Fruit fly (Drosophila melanogaster) whole organism, embryonic: ENCODE measurements around the gene CG2931.

Experiments used
- ATbp ChIP-seq: fragments of 200-800 bp; sonication (Bioruptor generic); optimal IDR thresholded peaks from 2 replicates; lab custom pipeline; 2017; ENCODE audit warnings: missing biosample characterization, mild to moderate bottlenecking, missing genetic modification characterization, missing genetic modification reagents
- B-H1 ChIP-seq: fragments of 200-800 bp; sonication (Bioruptor generic); IDR thresholded peaks from 3 replicates; pipeline ENCODE4 v1.3.6; 2022; ENCODE audit warnings: missing biosample characterization, missing genetic modification characterization
- CG11398 ChIP-seq: fragments of 200-800 bp; sonication (Bioruptor generic); optimal IDR thresholded peaks from 2 replicates; lab custom pipeline; 2016; ENCODE audit warnings: missing biosample characterization, missing genetic modification characterization
- CG13424 ChIP-seq: fragments of 200-800 bp; sonication (Bioruptor generic); optimal IDR thresholded peaks from 2 replicates; lab custom pipeline; 2019; ENCODE audit warnings: missing biosample characterization, mild to moderate bottlenecking, missing genetic modification characterization, moderate library complexity
- CG15514 ChIP-seq: fragments of 200-800 bp; sonication (Bioruptor generic); optimal IDR thresholded peaks from 3 replicates; lab custom pipeline; 2017; ENCODE audit warnings: missing biosample characterization, missing genetic modification characterization, mild to moderate bottlenecking, moderate library complexity, missing genetic modification reagents
- CG17359 ChIP-seq: fragments of 200-800 bp; sonication (Bioruptor generic); optimal IDR thresholded peaks from 3 replicates; lab custom pipeline; 2018; ENCODE audit warnings: missing biosample characterization, mild to moderate bottlenecking, missing genetic modification characterization, moderate library complexity
- CG18476 ChIP-seq: fragments of 200-800 bp; sonication (Bioruptor generic); optimal IDR thresholded peaks from 2 replicates; lab custom pipeline; 2016; ENCODE audit warnings: missing biosample characterization, mild to moderate bottlenecking, missing genetic modification characterization
- CG18599 ChIP-seq: fragments of 200-800 bp; sonication (Bioruptor generic); optimal IDR thresholded peaks from 3 replicates; lab custom pipeline; 2017; ENCODE audit warnings: missing biosample characterization, missing genetic modification characterization, mild to moderate bottlenecking, moderate library complexity, missing genetic modification reagents
- CG2116 ChIP-seq: fragments of 200-800 bp; sonication (Bioruptor generic); optimal IDR thresholded peaks from 3 replicates; lab custom pipeline; 2018; ENCODE audit warnings: missing biosample characterization, mild to moderate bottlenecking, missing genetic modification characterization
- CG2712 ChIP-seq: fragments of 200-800 bp; optimal IDR thresholded peaks from 3 replicates; lab custom pipeline; 2019; ENCODE audit warnings: missing biosample characterization, mild to moderate bottlenecking, missing genetic modification characterization, moderate library complexity
- CG2875 ChIP-seq: fragments of 200-800 bp; sonication (Bioruptor generic); optimal IDR thresholded peaks from 2 replicates; lab custom pipeline; 2017; ENCODE audit warnings: missing biosample characterization, mild to moderate bottlenecking, missing genetic modification characterization, missing genetic modification reagents
- CG30403 ChIP-seq: fragments of 200-800 bp; sonication (Bioruptor generic); optimal IDR thresholded peaks from 3 replicates; lab custom pipeline; 2016; ENCODE audit warnings: missing biosample characterization, missing genetic modification characterization
- CG4730 ChIP-seq: fragments of 200-800 bp; sonication (Bioruptor generic); IDR thresholded peaks from 2 replicates; pipeline ENCODE4 v1.3.6; 2022; ENCODE audit warnings: missing biosample characterization, missing genetic modification characterization
- CG4820 ChIP-seq: fragments of 200-800 bp; sonication (Bioruptor generic); optimal IDR thresholded peaks from 3 replicates; lab custom pipeline; 2016; ENCODE audit warnings: missing biosample characterization, missing genetic modification characterization
- CG4854 ChIP-seq: fragments of 200-800 bp; sonication (Bioruptor generic); optimal IDR thresholded peaks from 2 replicates; lab custom pipeline; 2016; ENCODE audit warnings: missing biosample characterization, missing genetic modification characterization, inconsistent platforms
- CG6683 ChIP-seq: fragments of 200-800 bp; sonication (Bioruptor generic); optimal IDR thresholded peaks from 2 replicates; lab custom pipeline; 2017; ENCODE audit warnings: missing biosample characterization, mild to moderate bottlenecking, missing genetic modification characterization, missing genetic modification reagents
- CG6813 ChIP-seq: fragments of 200-800 bp; sonication (Bioruptor generic); optimal IDR thresholded peaks from 2 replicates; lab custom pipeline; 2017; ENCODE audit warnings: missing biosample characterization, missing genetic modification characterization, mild to moderate bottlenecking, moderate library complexity, missing genetic modification reagents
- CG7786 ChIP-seq: fragments of 200-800 bp; sonication (Bioruptor generic); optimal IDR thresholded peaks from 2 replicates; lab custom pipeline; 2016; ENCODE audit warnings: missing biosample characterization, missing genetic modification characterization
- CG9437 ChIP-seq: fragments of 200-800 bp; sonication (Bioruptor generic); optimal IDR thresholded peaks from 2 replicates; lab custom pipeline; 2018; ENCODE audit warnings: missing biosample characterization, mild to moderate bottlenecking, missing genetic modification characterization
- CG9797 ChIP-seq: fragments of 200-800 bp; sonication (Bioruptor generic); optimal IDR thresholded peaks from 3 replicates; lab custom pipeline; 2018; ENCODE audit warnings: missing biosample characterization, mild to moderate bottlenecking, missing genetic modification characterization
- D19A ChIP-seq: fragments of 200-800 bp; optimal IDR thresholded peaks from 3 replicates; lab custom pipeline; 2019; ENCODE audit warnings: missing biosample characterization, mild to moderate bottlenecking, missing genetic modification characterization, moderate library complexity
- Dek ChIP-seq: fragments of 200-800 bp; sonication (Bioruptor generic); optimal IDR thresholded peaks from 3 replicates; lab custom pipeline; 2019; ENCODE audit warnings: missing biosample characterization, mild to moderate bottlenecking, missing genetic modification characterization, moderate library complexity
- Dip3 ChIP-seq: fragments of 200-800 bp; sonication (Bioruptor generic); optimal IDR thresholded peaks from 3 replicates; lab custom pipeline; 2016; ENCODE audit warnings: missing biosample characterization, missing genetic modification characterization
- Dp ChIP-seq: fragments of 200-800 bp; sonication (Bioruptor generic); optimal IDR thresholded peaks from 2 replicates; lab custom pipeline; 2018; ENCODE audit warnings: missing biosample characterization, mild to moderate bottlenecking, missing genetic modification characterization, moderate library complexity
- Med ChIP-seq: fragments of 200-800 bp; sonication (Bioruptor generic); peaks from one replicate; lab custom pipeline; 2016; ENCODE audit warnings: missing biosample characterization, missing genetic modification characterization, mild to moderate bottlenecking, inconsistent platforms, moderate library complexity
- NC2β ChIP-seq: fragments of 200-800 bp; sonication (Bioruptor generic); optimal IDR thresholded peaks from 2 replicates; lab custom pipeline; 2016; ENCODE audit warnings: missing biosample characterization, missing genetic modification characterization
- Nf-YC ChIP-seq: fragments of 200-800 bp; optimal IDR thresholded peaks from 3 replicates; lab custom pipeline; 2019; ENCODE audit warnings: missing biosample characterization, mild to moderate bottlenecking, missing genetic modification characterization, moderate library complexity
- Six4 ChIP-seq: fragments of 200-800 bp; sonication (Bioruptor generic); optimal IDR thresholded peaks from 2 replicates; lab custom pipeline; 2016; ENCODE audit warnings: missing biosample characterization, missing genetic modification characterization
- Sry-β ChIP-seq: fragments of 200-800 bp; sonication (Bioruptor generic); optimal IDR thresholded peaks from 2 replicates; lab custom pipeline; 2018; ENCODE audit warnings: missing biosample characterization, mild to moderate bottlenecking, missing genetic modification characterization, moderate library complexity
- YL-1 ChIP-seq: fragments of 200-800 bp; sonication (Bioruptor generic); optimal IDR thresholded peaks from 3 replicates; lab custom pipeline; 2017; ENCODE audit warnings: missing biosample characterization, mild to moderate bottlenecking, missing genetic modification characterization
- ap ChIP-seq: fragments of 200-800 bp; sonication (Bioruptor generic); IDR thresholded peaks from 2 replicates; pipeline ENCODE4 v1.3.6; 2022; ENCODE audit warnings: missing biosample characterization, missing genetic modification characterization
- az2 ChIP-seq: fragments of 200-800 bp; sonication (Bioruptor generic); optimal IDR thresholded peaks from 3 replicates; lab custom pipeline; 2016; ENCODE audit warnings: missing biosample characterization, missing genetic modification characterization
- bab2 ChIP-seq: fragments of 200-800 bp; sonication (Bioruptor generic); optimal IDR thresholded peaks from 2 replicates; lab custom pipeline; 2016; ENCODE audit warnings: missing biosample characterization, missing genetic modification characterization
- bcd ChIP-seq: fragments of 200-800 bp; sonication (Bioruptor generic); optimal IDR thresholded peaks from 2 replicates; lab custom pipeline; 2017; ENCODE audit warnings: missing biosample characterization, mild to moderate bottlenecking, missing genetic modification characterization
- chm ChIP-seq: fragments of 200-800 bp; sonication (Bioruptor generic); IDR thresholded peaks from 2 replicates; pipeline ENCODE4 v1.3.6; 2022; ENCODE audit warnings: missing biosample characterization, missing genetic modification characterization
- ems ChIP-seq: fragments of 200-800 bp; sonication (Bioruptor generic); optimal IDR thresholded peaks from 3 replicates; lab custom pipeline; 2016; ENCODE audit warnings: missing biosample characterization, missing genetic modification characterization
- exex ChIP-seq: fragments of 200-800 bp; sonication (Bioruptor generic); optimal IDR thresholded peaks from 4 replicates; lab custom pipeline; 2018; ENCODE audit warnings: missing biosample characterization, mild to moderate bottlenecking, missing genetic modification characterization, moderate library complexity
- fd3F ChIP-seq: fragments of 200-800 bp; sonication (Bioruptor generic); optimal IDR thresholded peaks from 2 replicates; lab custom pipeline; 2018; ENCODE audit warnings: missing biosample characterization, mild to moderate bottlenecking, missing genetic modification characterization, moderate library complexity
- gfzf ChIP-seq: fragments of 200-800 bp; sonication (Bioruptor generic); optimal IDR thresholded peaks from 2 replicates; lab custom pipeline; 2016; ENCODE audit warnings: missing biosample characterization, mild to moderate bottlenecking, missing genetic modification characterization, moderate library complexity
- insv ChIP-seq, 2 experiments: fragments of 200-800 bp; sonication (Bioruptor generic); optimal IDR thresholded peaks; 3 replicates each; lab custom pipeline; 2016 to 2018; ENCODE audit warnings: missing biosample characterization in 2 of 2, missing genetic modification characterization in 2 of 2
- jumu ChIP-seq: fragments of 200-800 bp; sonication (Bioruptor generic); optimal IDR thresholded peaks from 3 replicates; lab custom pipeline; 2016; ENCODE audit warnings: missing biosample characterization, missing genetic modification characterization
- lilli ChIP-seq: fragments of 200-800 bp; sonication (Bioruptor generic); optimal IDR thresholded peaks from 3 replicates; lab custom pipeline; 2016; ENCODE audit warnings: missing biosample characterization, missing genetic modification characterization
- lola ChIP-seq, 3 experiments: fragments of >200 bp in 2 of 3; fragments of 200-800 bp in 1 of 3; sonication (Bioruptor generic) in 1 of 3; optimal IDR thresholded peaks; 2 replicates each; lab custom pipeline; 2017 to 2019; ENCODE audit warnings: missing biosample characterization in 3 of 3, missing genetic modification characterization in 3 of 3, mild to moderate bottlenecking in 1 of 3, moderate library complexity in 1 of 3
- nerfin-1 ChIP-seq: fragments of 200-800 bp; sonication (Bioruptor generic); optimal IDR thresholded peaks from 3 replicates; lab custom pipeline; 2019; ENCODE audit warnings: missing biosample characterization, mild to moderate bottlenecking, missing genetic modification characterization, moderate library complexity
- pho ChIP-seq: fragments of 200-800 bp; sonication (Bioruptor generic); optimal IDR thresholded peaks from 2 replicates; lab custom pipeline; 2016; ENCODE audit warnings: missing biosample characterization, missing genetic modification characterization
- slp2 ChIP-seq: fragments of 200-800 bp; sonication (Bioruptor generic); optimal IDR thresholded peaks from 2 replicates; lab custom pipeline; 2016; ENCODE audit warnings: missing biosample characterization, missing genetic modification characterization
- ssp ChIP-seq: fragments of 200-800 bp; sonication (Bioruptor generic); IDR thresholded peaks from 2 replicates; pipeline ENCODE4 v1.3.6; 2022; ENCODE audit warnings: missing biosample characterization, missing genetic modification characterization
- tll ChIP-seq, 2 experiments: fragments of 200-800 bp in 1 of 2; fragments of >200 bp in 1 of 2; sonication (Bioruptor generic) in 1 of 2; optimal IDR thresholded peaks; 2 replicates each; lab custom pipeline; 2017 to 2019; ENCODE audit warnings: missing biosample characterization in 2 of 2, missing genetic modification characterization in 2 of 2, mild to moderate bottlenecking in 1 of 2, moderate library complexity in 1 of 2
- usp ChIP-seq: fragments of >200 bp; optimal IDR thresholded peaks from 2 replicates; lab custom pipeline; 2017; ENCODE audit warnings: missing biosample characterization, missing genetic modification characterization

CG2931 gene

dm6 chr3R:5601044-5601523, 32.7 kb upstream of the CG2931 start, which contains the start of the genes kra and SecS (continued):
- TF ChIP-seq CG9797 (GFP tag; lab: Kevin White, UChicago) (peak; percentile 97), B-H1 (GFP tag; lab: Robert Waterston, UW) (no peak), CG15514 (GFP tag; lab: Kevin White, UChicago) (peak; percentile 83), ATbp (peak; percentile 2), Dp (peak; percentile 58), CG4854 (GFP tag; lab: Kevin White, UChicago) (peak; percentile 44), fd3F (GFP tag; lab: Kevin White, UChicago) (peak; percentile 47), tll (GFP tag; optimal IDR thresholded peaks at IDR 0.05; lab: Kevin White, UChicago) (peak; percentile 43 to 92), insv (GFP tag; optimal IDR thresholded peaks at IDR 0.05; lab: Kevin White, UChicago) (peak in 1 of 2 experiments; percentile 44), CG6683 (GFP tag; lab: Kevin White, UChicago) (no peak), Med (GFP tag; lab: Kevin White, UChicago) (peak; percentile 89), CG11398 (no peak), D19A (tag; lab: Kevin White, UChicago) (peak; percentile 30), jumu (GFP tag; lab: Kevin White, UChicago) (peak; percentile 48), bab2 (peak; percentile 54), Nf-YC (tag; lab: Kevin White, UChicago) (peak; percentile 57), Six4 (peak; percentile 30), CG2116 (GFP tag; lab: Kevin White, UChicago) (peak; percentile 78), CG2712 (peak; percentile 69), exex (peak; percentile 6), CG4820 (peak; percentile 57), ems (peak; percentile 45), CG2875 (peak; percentile 35), Sry-β (GFP tag; lab: Kevin White, UChicago) (peak; percentile 16), ssp (no peak), CG18476 (peak; percentile 52), lola (GFP tag; optimal IDR thresholded peaks at IDR 0.05; lab: Kevin White, UChicago) (peak in 1 of 3 experiments; percentile 57), CG9437 (GFP tag; lab: Kevin White, UChicago) (peak; percentile 4), CG7786 (peak; percentile 42), CG6813 (no peak), ap (GFP tag; lab: Robert Waterston, UW) (no peak), bcd (peak; percentile 63), NC2β (GFP tag; lab: Kevin White, UChicago) (peak; percentile 40), usp (GFP tag; lab: Kevin White, UChicago) (no peak), nerfin-1 (tag; lab: Kevin White, UChicago) (peak; percentile 47), YL-1 (peak; percentile 77), CG18599 (GFP tag; lab: Kevin White, UChicago) (peak; percentile 72), pho (GFP tag; lab: Kevin White, UChicago) (peak; percentile 47), lilli (peak; percentile 73), Dek (tag; lab: Kevin White, UChicago) (peak; percentile 29), CG30403 (GFP tag; lab: Kevin White, UChicago) (peak; percentile 80), CG17359 (tag; lab: Kevin White, UChicago) (peak; percentile 34), Dip3 (GFP tag; lab: Kevin White, UChicago) (peak; percentile 48), CG13424 (tag; lab: Kevin White, UChicago) (peak; percentile 77), chm (GFP tag; lab: Robert Waterston, UW) (no peak), gfzf (GFP tag; lab: Kevin White, UChicago) (peak; percentile 95), slp2 (GFP tag; lab: Kevin White, UChicago) (peak; percentile 36), CG4730 (GFP tag; lab: Robert Waterston, UW) (no peak), az2 (peak; percentile 66)
